Fruit fly (Drosophila melanogaster) whole organism, larva: ENCODE data around the gene Bug22.

Source experiments
- noc ChIP-seq: fragments of 200-800 bp; sonication (Bioruptor generic); optimal IDR thresholded peaks from 3 replicates; lab custom pipeline; 2019; ENCODE audit warnings: missing biosample characterization, mild to moderate bottlenecking, missing genetic modification characterization, moderate library complexity

The Bug22 gene

dm6 chr2L:10396488-10396824 lies 34.3 kb downstream of the Bug22 start, which contains the start of gene Cnot4:
Gene Cnot4 (plus strand): TSS chr2L:10396716.
- TF ChIP-seq noc (tag; lab: Kevin White, UChicago), result no peak

- no peak for TF ChIP-seq noc (tag; lab: Kevin White, UChicago)
These were observed 34.9 kb downstream of the Bug22 start, which contains the start of gene Mdh1 for dm6 chr2L:10395642-10396487. Gene Mdh1 (minus strand): TSS chr2L:10396332.

dm6 chr2L:10395035-10395434 lies 35.7 kb downstream of the Bug22 start:
- no peak for TF ChIP-seq noc (tag; lab: Kevin White, UChicago)

- TF ChIP-seq noc (tag; lab: Kevin White, UChicago), result no peak
These were observed 37.3 kb downstream of the Bug22 start for dm6 chr2L:10393467-10393866.

- TF ChIP-seq noc (tag; lab: Kevin White, UChicago), result peak; percentile 31
These were observed 42.6 kb downstream of the Bug22 start, which contains the start of gene da for dm6 chr2L:10387869-10388726. Gene da (plus strand): TSS chr2L:10388105.

- TF ChIP-seq noc (tag; lab: Kevin White, UChicago), result no peak
These were observed 43.9 kb downstream of the Bug22 start for dm6 chr2L:10386824-10387223.

dm6 chr2L:10386208-10386805 lies 44.4 kb downstream of the Bug22 start, which contains the start of the genes Cdk1 and mRpS7:
Gene Cdk1 (minus strand): TSS chr2L:10386262.
Gene mRpS7 (plus strand): TSS chr2L:10386662.
- peak; percentile 53 for TF ChIP-seq noc (tag; lab: Kevin White, UChicago)

dm6 chr2L:10381890-10382450 lies 48.7 kb downstream of the Bug22 start, which contains the start of gene CG5096:
Gene CG5096 (plus strand): TSS chr2L:10382263.
- TF ChIP-seq noc (tag; lab: Kevin White, UChicago), result peak; percentile 97
